Worm (Caenorhabditis elegans) whole organism, L3 larva: ENCODE results near the gene phg-1.

Experiments
- ZK546.5 ChIP-seq: sonication (generic microtip); optimal IDR thresholded peaks from 2 replicates; lab custom pipeline; 2017; ENCODE audit warnings: missing biosample characterization, missing genetic modification characterization
- aly-2 ChIP-seq: fragments of 150-350 bp; optimal IDR thresholded peaks from 2 replicates; lab custom pipeline; 2014; ENCODE audit warnings: missing biosample characterization, missing genetic modification characterization
- ama-1 ChIP-seq: fragments of 150-350 bp; optimal IDR thresholded peaks from 2 replicates; lab custom pipeline; 2018
- ceh-16 ChIP-seq: sonication (generic microtip); optimal IDR thresholded peaks from 2 replicates; lab custom pipeline; 2017; ENCODE audit warnings: missing biosample characterization, missing genetic modification characterization
- ceh-82 ChIP-seq: fragments of 150-350 bp; optimal IDR thresholded peaks from 2 replicates; lab custom pipeline; 2014; ENCODE audit warnings: missing biosample characterization, missing genetic modification characterization
- ceh-9 ChIP-seq: sonication (generic microtip); optimal IDR thresholded peaks from 2 replicates; lab custom pipeline; 2018; ENCODE audit warnings: missing biosample characterization, missing genetic modification characterization
- daf-12 ChIP-seq: fragments of 150-350 bp; optimal IDR thresholded peaks from 2 replicates; lab custom pipeline; 2014; ENCODE audit warnings: missing biosample characterization, missing genetic modification reagents, missing genetic modification characterization
- egl-27 ChIP-seq: sonication (generic microtip); optimal IDR thresholded peaks from 4 replicates; lab custom pipeline; 2017; ENCODE audit warnings: missing biosample characterization, missing genetic modification reagents, missing genetic modification characterization
- egl-5 ChIP-seq: fragments of 150-350 bp; optimal IDR thresholded peaks from 2 replicates; lab custom pipeline; 2017; ENCODE audit warnings: missing biosample characterization, missing genetic modification reagents, missing genetic modification characterization, inconsistent platforms
- elt-1 ChIP-seq: fragments of 150-350 bp; optimal IDR thresholded peaks from 2 replicates; lab custom pipeline; 2014; ENCODE audit warnings: missing biosample characterization, missing genetic modification characterization
- elt-2 ChIP-seq: sonication (generic microtip); optimal IDR thresholded peaks from 2 replicates; lab custom pipeline; 2016; ENCODE audit warnings: missing genetic modification reagents, mild to moderate bottlenecking, missing genetic modification characterization, missing compliant biosample characterization
- elt-3 ChIP-seq, 3 experiments: fragments of 150-350 bp in 1 of 3; sonication (generic microtip) in 2 of 3; optimal IDR thresholded peaks; 2 replicates in 2 of 3; 4 replicates in 1 of 3; lab custom pipeline; 2014 to 2017; ENCODE audit warnings: missing biosample characterization in 3 of 3, missing genetic modification characterization in 3 of 3
- eor-1 ChIP-seq, 2 experiments: fragments of 150-350 bp; optimal IDR thresholded peaks; 2 replicates each; lab custom pipeline; 2014 to 2018; ENCODE audit warnings: missing biosample characterization in 2 of 2, missing genetic modification characterization in 2 of 2
- fkh-10 ChIP-seq: sonication (generic microtip); optimal IDR thresholded peaks from 2 replicates; lab custom pipeline; 2017; ENCODE audit warnings: missing biosample characterization, missing genetic modification reagents, missing genetic modification characterization
- fkh-2 ChIP-seq: fragments of 150-350 bp; optimal IDR thresholded peaks from 2 replicates; lab custom pipeline; 2014; ENCODE audit warnings: missing biosample characterization, missing genetic modification reagents, missing genetic modification characterization
- fos-1 ChIP-seq: fragments of 150-350 bp; optimal IDR thresholded peaks from 2 replicates; lab custom pipeline; 2014; ENCODE audit warnings: missing biosample characterization, missing genetic modification characterization
- hmg-11 ChIP-seq: sonication (generic microtip); optimal IDR thresholded peaks from 2 replicates; lab custom pipeline; 2016; ENCODE audit warnings: missing genetic modification characterization, missing compliant biosample characterization
- lin-15B ChIP-seq: fragments of 150-350 bp; optimal IDR thresholded peaks from 2 replicates; lab custom pipeline; 2014; ENCODE audit warnings: missing biosample characterization, missing genetic modification characterization
- lin-39 ChIP-seq: fragments of 150-350 bp; optimal IDR thresholded peaks from 2 replicates; lab custom pipeline; 2018; ENCODE audit warnings: missing biosample characterization, missing genetic modification reagents, missing genetic modification characterization
- lsy-12 ChIP-seq: sonication (generic microtip); optimal IDR thresholded peaks from 2 replicates; lab custom pipeline; 2016; ENCODE audit warnings: mild to moderate bottlenecking, missing genetic modification characterization, missing compliant biosample characterization
- mml-1 ChIP-seq: fragments of 150-350 bp; sonication (generic microtip); optimal IDR thresholded peaks from 3 replicates; lab custom pipeline; 2014; ENCODE audit warnings: missing biosample characterization, missing genetic modification characterization
- nfya-1 ChIP-seq: sonication (generic microtip); optimal IDR thresholded peaks from 2 replicates; lab custom pipeline; 2017; ENCODE audit warnings: missing genetic modification characterization, mild to moderate bottlenecking, missing compliant biosample characterization, antibody characterized with exemption, moderate library complexity; ENCODE audit not compliant: insufficient read depth
- nhr-12 ChIP-seq: fragments of 150-350 bp; optimal IDR thresholded peaks from 2 replicates; lab custom pipeline; 2014; ENCODE audit warnings: missing biosample characterization, missing genetic modification characterization
- nhr-237 ChIP-seq: fragments of 150-350 bp; optimal IDR thresholded peaks from 2 replicates; lab custom pipeline; 2014; ENCODE audit warnings: missing biosample characterization, missing genetic modification characterization
- nhr-25 ChIP-seq: sonication (generic microtip); optimal IDR thresholded peaks from 2 replicates; lab custom pipeline; 2017; ENCODE audit warnings: missing biosample characterization, missing genetic modification characterization
- nhr-28 ChIP-seq: fragments of 150-350 bp; optimal IDR thresholded peaks from 2 replicates; lab custom pipeline; 2014; ENCODE audit warnings: missing biosample characterization, missing genetic modification characterization
- nhr-76 ChIP-seq: fragments of 150-350 bp; sonication (generic microtip); optimal IDR thresholded peaks from 5 replicates; lab custom pipeline; 2014; ENCODE audit warnings: missing biosample characterization, missing genetic modification characterization
- nhr-77 ChIP-seq: fragments of 150-350 bp; optimal IDR thresholded peaks from 2 replicates; lab custom pipeline; 2014; ENCODE audit warnings: missing biosample characterization, missing genetic modification characterization
- pha-4 ChIP-seq: fragments of 150-350 bp; optimal IDR thresholded peaks from 2 replicates; lab custom pipeline; 2014; ENCODE audit warnings: missing biosample characterization, missing genetic modification reagents, missing genetic modification characterization
- pqm-1 ChIP-seq: fragments of 150-350 bp; optimal IDR thresholded peaks from 2 replicates; lab custom pipeline; 2017; ENCODE audit warnings: missing biosample characterization, missing genetic modification characterization, inconsistent platforms
- sea-2 ChIP-seq: fragments of 150-350 bp; sonication (generic microtip); optimal IDR thresholded peaks from 4 replicates; lab custom pipeline; 2014; ENCODE audit warnings: missing biosample characterization, missing genetic modification reagents, missing genetic modification characterization
- skn-1 ChIP-seq: fragments of 150-350 bp; optimal IDR thresholded peaks from 2 replicates; lab custom pipeline; 2014; ENCODE audit warnings: missing biosample characterization, missing genetic modification characterization
- snpc-4 ChIP-seq: fragments of 150-350 bp; optimal IDR thresholded peaks from 2 replicates; lab custom pipeline; 2014; ENCODE audit warnings: missing biosample characterization, missing genetic modification characterization
- unc-39 ChIP-seq: sonication (generic microtip); optimal IDR thresholded peaks from 4 replicates; lab custom pipeline; 2017; ENCODE audit warnings: missing biosample characterization, missing genetic modification characterization
- zag-1 ChIP-seq: fragments of 150-350 bp; optimal IDR thresholded peaks from 2 replicates; lab custom pipeline; 2014; ENCODE audit warnings: missing biosample characterization, missing genetic modification characterization
- ztf-11 ChIP-seq: fragments of 150-350 bp; optimal IDR thresholded peaks from 2 replicates; lab custom pipeline; 2014; ENCODE audit warnings: missing biosample characterization, missing genetic modification characterization

Gene phg-1

ce11 chrII:10105604-10106003 is 31.9 kb upstream of the phg-1 start, which contains the start of gene ZK945.4:
Gene ZK945.4 (minus strand): TSS chrII:10105704.
- TF ChIP-seq egl-27: no peak
- TF ChIP-seq lin-15B (tag; lab: Kevin White, UChicago): no peak
- no peak for TF ChIP-seq nfya-1 (tag; lab: Kevin White, UChicago)

ce11 chrII:10106870-10107269 is 30.6 kb upstream of the phg-1 start, which contains the start of gene ZK945.6:
Gene ZK945.6 (minus strand): TSS chrII:10106970.
- no peak for TF ChIP-seq elt-1 (tag; lab: Kevin White, UChicago)
- TF ChIP-seq lsy-12 (tag; lab: Kevin White, UChicago): no peak
- no peak for TF ChIP-seq elt-2
- no peak for TF ChIP-seq nhr-237 (tag; lab: Kevin White, UChicago)
- no peak for TF ChIP-seq zag-1 (tag; lab: Kevin White, UChicago)
- no peak for TF ChIP-seq pha-4
- no peak for TF ChIP-seq lin-15B (tag; lab: Kevin White, UChicago)
- no peak for TF ChIP-seq mml-1 (tag; lab: Kevin White, UChicago)
- no peak for TF ChIP-seq skn-1 (tag; lab: Kevin White, UChicago)
- TF ChIP-seq egl-5: no peak
- TF ChIP-seq fkh-10: no peak
- TF ChIP-seq egl-27: no peak
- TF ChIP-seq eor-1 (tag; optimal IDR thresholded peaks at IDR 0.05; lab: Kevin White, UChicago): no peak
- no peak for TF ChIP-seq nhr-25 (tag; lab: Kevin White, UChicago)
- TF ChIP-seq nhr-12: no peak

DNA sequence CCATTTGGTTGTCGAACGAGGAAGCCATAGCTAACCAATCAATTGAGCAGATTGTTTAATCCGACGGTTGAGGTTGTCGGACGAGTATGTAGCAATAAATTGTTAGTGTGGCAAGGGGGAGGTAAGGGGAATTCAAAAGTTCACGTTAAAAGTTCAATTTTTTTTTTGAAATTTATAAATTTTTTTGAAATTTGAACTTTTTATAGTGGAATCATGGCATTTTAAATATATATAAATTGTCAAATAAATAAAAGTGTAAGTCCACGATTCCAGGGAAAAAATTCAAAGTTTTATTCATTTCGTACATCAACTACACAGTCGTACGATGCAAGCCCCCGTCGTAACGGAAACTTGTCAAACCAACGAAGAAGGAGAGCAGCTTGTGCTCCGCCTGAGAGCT is 29.1 kb upstream of the phg-1 start, which contains the start of the genes ZK945.7 and ZK945.8:
TSS of gene ZK945.7 (minus strand) at position 101 of the 400 bp plus-strand sequence.
TSS of gene ZK945.8 (plus strand) at position 275 of the 400 bp plus-strand sequence.
- TF ChIP-seq unc-39 (no peak), elt-3 (tag; optimal IDR thresholded peaks at IDR 0.05; lab: Kevin White, UChicago) (no peak), hmg-11 (no peak), ceh-82 (tag; lab: Kevin White, UChicago) (no peak), ceh-16 (no peak)

- no peak for TF ChIP-seq nhr-12
- TF ChIP-seq ZK546.5 (tag; lab: Kevin White, UChicago): no peak
Measured at ce11 chrII:10116690-10117089, 20.8 kb upstream of the phg-1 start.

ce11 chrII:10121725-10122124 is 15.7 kb upstream of the phg-1 start, which contains the start of gene lov-1:
Gene lov-1 (minus strand): TSS chrII:10121825.
- TF ChIP-seq snpc-4 (no peak), elt-1 (tag; lab: Kevin White, UChicago) (no peak), daf-12 (no peak), nhr-237 (tag; lab: Kevin White, UChicago) (no peak), ama-1 (lab: Kevin White, UChicago) (no peak), lin-39 (tag; lab: Kevin White, UChicago) (no peak), fkh-2 (tag; lab: Kevin White, UChicago) (no peak), ceh-9 (no peak), nhr-12 (no peak), ztf-11 (tag; lab: Kevin White, UChicago) (no peak), egl-27 (no peak), eor-1 (tag; optimal IDR thresholded peaks at IDR 0.05; lab: Kevin White, UChicago) (no peak), nhr-76 (no peak), nhr-77 (tag; lab: Kevin White, UChicago) (no peak), nhr-28 (tag; lab: Kevin White, UChicago) (no peak), pqm-1 (tag; lab: Kevin White, UChicago) (no peak), fos-1 (tag; lab: Kevin White, UChicago) (no peak), aly-2 (tag; lab: Kevin White, UChicago) (no peak), sea-2 (GFP tag; lab: Kevin White, UChicago) (no peak), unc-39 (no peak)
